Worm (Caenorhabditis elegans): ENCODE results near the gene Y39G8B.10.

Y39G8B.10 gene

DNA sequence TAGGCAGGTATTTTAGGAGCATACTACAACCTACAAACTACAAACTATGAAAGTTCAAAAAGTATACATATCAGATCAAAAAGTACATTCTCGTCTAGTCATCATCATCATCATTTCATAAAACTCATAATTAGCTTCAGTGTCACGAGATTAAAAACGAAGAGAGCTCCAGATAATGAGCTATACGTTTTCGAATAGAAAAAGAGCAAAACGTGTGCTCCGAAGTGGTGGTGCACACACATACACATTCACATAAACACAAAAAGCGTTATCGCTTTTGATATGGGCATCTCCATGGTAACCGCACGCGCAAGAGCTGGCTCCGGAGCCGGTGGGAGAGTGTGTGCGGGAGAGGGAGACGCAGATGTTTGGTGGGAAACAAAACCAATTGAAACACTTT is 18.6 kb downstream of the Y39G8B.10 start:
- no peak for TF ChIP-seq ama-1 (optimal IDR thresholded peaks at IDR 0.05)
- TF ChIP-seq sma-3 (GFP tag; optimal IDR thresholded peaks at IDR 0.05): no peak
- TF ChIP-seq nhr-77 (tag; optimal IDR thresholded peaks at IDR 0.05): no peak
- no peak for TF ChIP-seq blmp-1 (tag; optimal IDR thresholded peaks at IDR 0.05; ENCODE audit: insufficient read depth)
- no peak for TF ChIP-seq ZK546.5 (tag; optimal IDR thresholded peaks at IDR 0.05)
- no peak for TF ChIP-seq nhr-21 (tag; optimal IDR thresholded peaks at IDR 0.05)
- no peak for TF ChIP-seq elt-3 (tag; optimal IDR thresholded peaks at IDR 0.05)
- TF ChIP-seq aly-2 (tag; optimal IDR thresholded peaks at IDR 0.05): no peak
- no peak for TF ChIP-seq skn-1 (tag; optimal IDR thresholded peaks at IDR 0.05)
- TF ChIP-seq snpc-4 (tag; optimal IDR thresholded peaks at IDR 0.05): no peak
- TF ChIP-seq nhr-10 (tag; optimal IDR thresholded peaks at IDR 0.05): no peak
- no peak for TF ChIP-seq nhr-6 (tag; optimal IDR thresholded peaks at IDR 0.05)
- TF ChIP-seq nhr-129 (tag; optimal IDR thresholded peaks at IDR 0.05): no peak
- TF ChIP-seq ceh-82 (tag; optimal IDR thresholded peaks at IDR 0.05): no peak
- no peak for TF ChIP-seq lin-39 (tag; optimal IDR thresholded peaks at IDR 0.05)
- no peak for TF ChIP-seq unc-62 (GFP tag; optimal IDR thresholded peaks at IDR 0.05)
- no peak for TF ChIP-seq mab-5 (tag; optimal IDR thresholded peaks at IDR 0.05)
- TF ChIP-seq F13H6.1 (tag; optimal IDR thresholded peaks at IDR 0.05): no peak

DNA sequence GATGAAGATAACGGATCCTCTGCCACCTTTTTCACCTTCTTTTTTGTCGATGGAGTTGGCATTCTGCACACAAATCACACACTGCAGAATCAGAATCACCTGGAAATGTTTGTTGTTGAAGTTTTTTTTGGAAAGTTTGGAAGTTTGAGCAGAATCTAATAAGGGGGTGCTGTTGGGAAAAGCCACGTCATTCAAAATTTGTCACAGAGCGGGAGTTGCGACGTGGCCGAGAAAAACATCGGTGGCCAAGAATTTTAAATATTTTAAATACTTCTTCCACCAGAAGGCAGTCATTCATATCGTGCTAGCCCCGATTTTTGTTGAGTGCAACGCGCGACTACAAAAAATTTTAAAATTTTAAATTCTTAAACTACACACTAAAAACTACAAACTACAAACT is 20.6 kb downstream of the Y39G8B.10 start, which contains the start of gene rpi-1:
TSS of gene rpi-1 (minus strand) at position 101 of the 400 bp plus-strand sequence.
- TF ChIP-seq sem-4 (tag; optimal IDR thresholded peaks at IDR 0.05) (no peak), ZK546.5 (tag; optimal IDR thresholded peaks at IDR 0.05) (no peak), lin-13 (GFP tag; optimal IDR thresholded peaks at IDR 0.05) (no peak), ceh-82 (tag; optimal IDR thresholded peaks at IDR 0.05) (no peak), crh-2 (tag; optimal IDR thresholded peaks at IDR 0.05) (no peak), mab-5 (tag; optimal IDR thresholded peaks at IDR 0.05) (no peak), F13H6.1 (tag; optimal IDR thresholded peaks at IDR 0.05) (no peak)

DNA sequence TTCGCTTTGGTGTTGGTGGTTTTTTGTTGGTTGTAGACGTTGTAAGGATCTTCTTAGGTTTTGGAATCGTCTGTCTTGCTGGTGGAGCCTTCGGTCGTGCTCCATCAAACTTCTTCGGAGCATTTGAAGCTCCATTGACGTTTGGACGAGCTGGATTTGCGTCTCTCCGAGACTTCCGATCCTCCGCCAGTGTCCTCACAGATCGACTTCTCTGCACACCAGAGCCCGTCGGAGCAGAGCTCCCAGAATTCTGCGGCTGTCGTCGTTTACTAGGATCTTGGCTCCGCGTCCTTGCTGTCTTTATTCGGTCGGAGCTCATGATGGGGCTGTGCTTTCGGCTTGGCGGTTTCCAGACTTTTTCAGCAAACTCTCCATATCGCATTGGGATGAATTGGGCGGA is 21.3 kb downstream of the Y39G8B.10 start:
- TF ChIP-seq unc-62 (GFP tag; optimal IDR thresholded peaks at IDR 0.05) (no peak), ama-1 (optimal IDR thresholded peaks at IDR 0.05) (no peak), skn-1 (tag; optimal IDR thresholded peaks at IDR 0.05) (no peak), unc-39 (tag; optimal IDR thresholded peaks at IDR 0.05) (no peak), sem-4 (tag; optimal IDR thresholded peaks at IDR 0.05) (no peak), dmd-4 (tag; optimal IDR thresholded peaks at IDR 0.05) (no peak), nhr-129 (tag; optimal IDR thresholded peaks at IDR 0.05) (no peak)

DNA sequence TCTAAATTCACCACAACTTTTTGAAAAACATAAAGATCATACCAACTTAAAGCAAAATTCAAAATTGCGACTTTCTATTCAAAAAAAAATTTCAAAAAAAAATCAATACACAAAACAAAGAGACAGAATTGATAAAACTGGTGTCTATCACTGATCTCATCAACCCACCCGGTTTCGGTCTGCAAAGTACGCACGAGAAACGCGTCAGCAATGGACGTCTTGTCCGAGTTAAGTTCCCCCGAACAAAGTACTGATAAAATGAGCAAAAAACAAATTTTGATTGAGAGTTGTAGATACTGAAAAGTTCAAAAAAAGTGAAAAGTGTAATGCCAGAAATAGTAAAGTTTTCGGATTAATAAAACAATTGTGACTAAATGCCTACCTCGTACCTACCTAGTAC is 24.6 kb downstream of the Y39G8B.10 start:
- TF ChIP-seq sma-3 (GFP tag; optimal IDR thresholded peaks at IDR 0.05) (no peak), nhr-237 (tag; optimal IDR thresholded peaks at IDR 0.05) (no peak), ceh-82 (tag; optimal IDR thresholded peaks at IDR 0.05) (no peak), nhr-21 (tag; optimal IDR thresholded peaks at IDR 0.05) (no peak), sma-9 (GFP tag; optimal IDR thresholded peaks at IDR 0.05) (peak; percentile 10), sma-9 (tag; optimal IDR thresholded peaks at IDR 0.05) (no peak), R02D3.7 (tag; optimal IDR thresholded peaks at IDR 0.05) (no peak), Y55F3AM.14 (GFP tag; optimal IDR thresholded peaks at IDR 0.05) (no peak), egl-27 (tag; optimal IDR thresholded peaks at IDR 0.05) (no peak), lsy-2 (tag; optimal IDR thresholded peaks at IDR 0.05) (peak in 1 of 2 experiments; percentile 11), unc-62 (GFP tag; optimal IDR thresholded peaks at IDR 0.05) (no peak), ztf-4 (tag; optimal IDR thresholded peaks at IDR 0.05) (no peak), nhr-129 (tag; optimal IDR thresholded peaks at IDR 0.05) (no peak), nhr-12 (tag; optimal IDR thresholded peaks at IDR 0.05) (no peak), alr-1 (tag; optimal IDR thresholded peaks at IDR 0.05) (no peak), snpc-4 (tag; optimal IDR thresholded peaks at IDR 0.05) (no peak), fos-1 (tag; optimal IDR thresholded peaks at IDR 0.05) (no peak), lin-11 (tag; optimal IDR thresholded peaks at IDR 0.05) (no peak)

DNA sequence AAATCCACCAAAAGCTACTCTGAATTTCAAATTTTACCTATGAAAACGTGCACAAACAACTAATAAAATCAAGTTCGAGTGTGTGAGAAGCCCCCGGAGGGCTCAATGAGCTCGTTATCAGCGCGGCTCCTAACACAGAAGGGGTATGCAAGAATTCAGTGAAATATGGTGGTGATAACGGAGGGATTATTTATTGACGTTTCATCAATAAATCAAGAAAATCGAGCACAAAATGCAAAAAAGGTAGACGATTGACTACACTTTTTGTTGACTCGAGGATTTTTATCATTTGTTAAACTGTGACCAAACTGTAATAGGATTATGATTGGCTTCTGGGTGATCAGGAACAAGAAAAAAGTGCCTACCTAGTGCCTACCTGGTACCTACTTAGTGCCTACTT is 25.5 kb downstream of the Y39G8B.10 start, which contains the start of gene zip-3:
TSS of gene zip-3 (minus strand) at position 21 of the 400 bp plus-strand sequence.
- no peak for TF ChIP-seq nhr-237 (tag; optimal IDR thresholded peaks at IDR 0.05)
- TF ChIP-seq sma-9 (GFP tag; optimal IDR thresholded peaks at IDR 0.05): peak; percentile 64
- no peak for TF ChIP-seq sma-9 (tag; optimal IDR thresholded peaks at IDR 0.05)
- TF ChIP-seq gmeb-1 (tag; optimal IDR thresholded peaks at IDR 0.05): peak; percentile 3
- no peak for TF ChIP-seq lsy-2 (tag; optimal IDR thresholded peaks at IDR 0.05)
